Worm (Caenorhabditis elegans) whole organism, L2 larva: Measurements from ENCODE around the gene C07A4.2.

Experiments
- F13H6.1 ChIP-seq: sonication (generic microtip); optimal IDR thresholded peaks from 2 replicates; lab custom pipeline; 2016; ENCODE audit warnings: missing genetic modification characterization, missing compliant biosample characterization
- crh-2 ChIP-seq: sonication (generic microtip); optimal IDR thresholded peaks from 2 replicates; lab custom pipeline; 2017; ENCODE audit warnings: missing biosample characterization, missing genetic modification characterization
- lin-39 ChIP-seq: fragments of 150-350 bp; optimal IDR thresholded peaks from 2 replicates; lab custom pipeline; 2014; ENCODE audit warnings: missing biosample characterization, missing genetic modification reagents, missing genetic modification characterization
- mdl-1 ChIP-seq, 2 experiments: fragments of 150-350 bp in 1 of 2; sonication (generic microtip) in 1 of 2; optimal IDR thresholded peaks; 2 replicates each; lab custom pipeline; 2017; ENCODE audit warnings: missing biosample characterization in 2 of 2, missing genetic modification characterization in 2 of 2
- nhr-77 ChIP-seq: fragments of 150-350 bp; optimal IDR thresholded peaks from 2 replicates; lab custom pipeline; 2014; ENCODE audit warnings: missing biosample characterization, missing genetic modification characterization

ce11 chrX:10174683-10175082 lies 2.7 kb downstream of the C07A4.2 start, which contains the start of gene C07A4.3:
- TF ChIP-seq lin-39 (tag; lab: Kevin White, UChicago) (no peak), nhr-77 (no peak), crh-2 (tag; lab: Kevin White, UChicago) (no peak), mdl-1 (tag; optimal IDR thresholded peaks at IDR 0.05; lab: Kevin White, UChicago) (no peak), F13H6.1 (tag; lab: Kevin White, UChicago) (no peak)
